Fruit fly (Drosophila melanogaster) whole organism, pupa: Measurements from ENCODE around the gene CG31268.

Experiments
- CG10348 ChIP-seq: fragments of 200-800 bp; sonication (Bioruptor generic); IDR thresholded peaks from 2 replicates; pipeline ENCODE4 v1.3.6; 2022; ENCODE audit warnings: missing biosample characterization, missing genetic modification characterization
- CG12605 ChIP-seq: fragments of 200-800 bp; sonication (Bioruptor generic); IDR thresholded peaks from 2 replicates; pipeline ENCODE4 v1.3.6; 2022; ENCODE audit warnings: missing biosample characterization, missing genetic modification characterization
- CG15710 ChIP-seq: fragments of 200-800 bp; sonication (Bioruptor generic); optimal IDR thresholded peaks from 2 replicates; lab custom pipeline; 2018; ENCODE audit warnings: missing biosample characterization, mild to moderate bottlenecking, missing genetic modification characterization, moderate library complexity
- CG17806 ChIP-seq: fragments of 200-800 bp; sonication (Bioruptor generic); optimal IDR thresholded peaks from 2 replicates; lab custom pipeline; 2018; ENCODE audit warnings: missing biosample characterization, mild to moderate bottlenecking, missing genetic modification characterization, moderate library complexity
- CG32121 ChIP-seq: fragments of 200-800 bp; sonication (Bioruptor generic); IDR thresholded peaks from 2 replicates; pipeline ENCODE4 v1.3.6; 2022; ENCODE audit warnings: missing biosample characterization, missing genetic modification characterization
- CG34367 ChIP-seq: fragments of 200-800 bp; sonication (Bioruptor generic); optimal IDR thresholded peaks from 2 replicates; lab custom pipeline; 2018; ENCODE audit warnings: missing biosample characterization, mild to moderate bottlenecking, missing genetic modification characterization
- CG4496 ChIP-seq: fragments of 200-800 bp; sonication (Bioruptor generic); IDR thresholded peaks from 3 replicates; pipeline ENCODE4 v1.3.6; 2022; ENCODE audit warnings: missing biosample characterization, missing genetic modification characterization
- CG8159 ChIP-seq: fragments of 200-800 bp; sonication (Bioruptor generic); optimal IDR thresholded peaks from 3 replicates; lab custom pipeline; 2018; ENCODE audit warnings: missing biosample characterization, mild to moderate bottlenecking, missing genetic modification characterization, moderate library complexity
- CG8301 ChIP-seq: fragments of 200-800 bp; sonication (Bioruptor generic); optimal IDR thresholded peaks from 2 replicates; lab custom pipeline; 2018; ENCODE audit warnings: missing biosample characterization, mild to moderate bottlenecking, missing genetic modification characterization
- CG9948 ChIP-seq: fragments of 200-800 bp; sonication (Bioruptor generic); optimal IDR thresholded peaks from 2 replicates; lab custom pipeline; 2018; ENCODE audit warnings: missing biosample characterization, mild to moderate bottlenecking, missing genetic modification characterization, moderate library complexity
- D1 ChIP-seq: fragments of 200-800 bp; sonication (Bioruptor generic); optimal IDR thresholded peaks from 2 replicates; lab custom pipeline; 2018; ENCODE audit warnings: missing biosample characterization, mild to moderate bottlenecking, missing genetic modification characterization, moderate library complexity
- EcR ChIP-seq: fragments of 200-800 bp; sonication (Bioruptor generic); optimal IDR thresholded peaks from 3 replicates; lab custom pipeline; 2019; ENCODE audit warnings: missing biosample characterization, missing genetic modification characterization, mild to moderate bottlenecking, moderate library complexity, missing genetic modification reagents
- Pif1A ChIP-seq: fragments of 200-800 bp; sonication (Bioruptor generic); optimal IDR thresholded peaks from 3 replicates; lab custom pipeline; 2016; ENCODE audit warnings: missing biosample characterization, missing genetic modification characterization
- Pif1B ChIP-seq: fragments of 200-800 bp; sonication (Bioruptor generic); optimal IDR thresholded peaks from 3 replicates; lab custom pipeline; 2016; ENCODE audit warnings: missing biosample characterization, missing genetic modification characterization
- Snoo ChIP-seq: fragments of 200-800 bp; sonication (Bioruptor generic); optimal IDR thresholded peaks from 3 replicates; lab custom pipeline; 2017; ENCODE audit warnings: missing biosample characterization, mild to moderate bottlenecking, missing genetic modification characterization, inconsistent platforms
- fd96Ca ChIP-seq: fragments of 200-800 bp; sonication (Bioruptor generic); IDR thresholded peaks from 3 replicates; pipeline ENCODE4 v1.3.6; 2022; ENCODE audit warnings: missing biosample characterization, missing genetic modification characterization
- gl ChIP-seq: fragments of 200-800 bp; sonication (Bioruptor generic); optimal IDR thresholded peaks from 2 replicates; lab custom pipeline; 2018; ENCODE audit warnings: missing biosample characterization, mild to moderate bottlenecking, missing genetic modification characterization

Gene CG31268

dm6 chr3R:17081359-17081935 is 49.8 kb downstream of the CG31268 start:
- TF ChIP-seq Pif1B (GFP tag; lab: Kevin White, UChicago) (peak; percentile 71), D1 (tag; lab: Kevin White, UChicago) (no peak), CG10348 (GFP tag; lab: Robert Waterston, UW) (0 out of 2 replicates have a peak, but pooled peaks have one; percentile 46), CG17806 (tag; lab: Kevin White, UChicago) (peak; percentile 73), CG32121 (GFP tag; lab: Robert Waterston, UW) (peak; percentile 88; the same call in 1 of the 2 replicates), fd96Ca (GFP tag; lab: Robert Waterston, UW) (peak; percentile 35; the same call in 1 of the 3 replicates), Snoo (tag; lab: Kevin White, UChicago) (no peak), CG8301 (tag; lab: Kevin White, UChicago) (peak; percentile 91), EcR (peak; percentile 39), CG34367 (tag; lab: Kevin White, UChicago) (peak; percentile 53), gl (no peak), CG15710 (tag; lab: Kevin White, UChicago) (peak; percentile 84), CG8159 (peak; percentile 85), Pif1A (GFP tag; lab: Kevin White, UChicago) (no peak), CG9948 (tag; lab: Kevin White, UChicago) (peak; percentile 80), CG4496 (GFP tag; lab: Robert Waterston, UW) (peak; percentile 56; the same call in 2 of the 3 replicates), CG12605 (GFP tag; lab: Robert Waterston, UW) (peak; percentile 58; the same call in 1 of the 2 replicates)

dm6 chr3R:17082471-17082870 is 50.9 kb downstream of the CG31268 start:
- TF ChIP-seq EcR (peak; percentile 4), D1 (tag; lab: Kevin White, UChicago) (no peak)
